Fruit fly (Drosophila melanogaster) whole organism, embryonic: ENCODE data around the gene CG13928.
A peak's percentile ranks its signal among the peaks of the same experiment; 100 is the strongest.

ENCODE experiments used
- Atf-2 ChIP-seq: fragments of 200-800 bp; sonication (Bioruptor generic); optimal IDR thresholded peaks from 2 replicates; lab custom pipeline; 2016; ENCODE audit warnings: missing biosample characterization, missing genetic modification characterization
- Bgb ChIP-seq: fragments of 200-800 bp; sonication (Bioruptor generic); IDR thresholded peaks from 2 replicates; pipeline ENCODE4 v1.3.6; 2022; ENCODE audit warnings: missing biosample characterization, missing genetic modification characterization; ENCODE audit not compliant: partially characterized antibody
- CG10147 ChIP-seq: fragments of 200-800 bp; sonication (Bioruptor generic); optimal IDR thresholded peaks from 2 replicates; lab custom pipeline; 2019; ENCODE audit warnings: missing biosample characterization, mild to moderate bottlenecking, missing genetic modification characterization, moderate library complexity
- CG11504 ChIP-seq: fragments of 200-800 bp; sonication (Bioruptor generic); optimal IDR thresholded peaks from 3 replicates; lab custom pipeline; 2019; ENCODE audit warnings: missing biosample characterization, mild to moderate bottlenecking, missing genetic modification characterization, moderate library complexity
- CG11560 ChIP-seq: fragments of 200-800 bp; sonication (Bioruptor generic); IDR thresholded peaks from 3 replicates; pipeline ENCODE4 v1.3.6; 2022; ENCODE audit warnings: missing biosample characterization, missing genetic modification characterization
- CG12299 ChIP-seq: fragments of 200-800 bp; sonication (Bioruptor generic); optimal IDR thresholded peaks from 2 replicates; lab custom pipeline; 2018; ENCODE audit warnings: missing biosample characterization, mild to moderate bottlenecking, missing genetic modification characterization
- CG13624 ChIP-seq: fragments of 200-800 bp; sonication (Bioruptor generic); optimal IDR thresholded peaks from 2 replicates; lab custom pipeline; 2016; ENCODE audit warnings: missing biosample characterization, missing genetic modification characterization
- CG14965 ChIP-seq: fragments of 200-800 bp; sonication (Bioruptor generic); optimal IDR thresholded peaks from 2 replicates; lab custom pipeline; 2016; ENCODE audit warnings: missing biosample characterization, missing genetic modification characterization, borderline replicate concordance
- CG1529 ChIP-seq: fragments of 200-800 bp; sonication (Bioruptor generic); optimal IDR thresholded peaks from 3 replicates; lab custom pipeline; 2018; ENCODE audit warnings: missing biosample characterization, missing genetic modification characterization
- CG15479 ChIP-seq: fragments of 200-800 bp; sonication (Bioruptor generic); optimal IDR thresholded peaks from 3 replicates; lab custom pipeline; 2019; ENCODE audit warnings: missing biosample characterization, mild to moderate bottlenecking, missing genetic modification characterization, moderate library complexity
- CG1647 ChIP-seq: fragments of 200-800 bp; sonication (Bioruptor generic); optimal IDR thresholded peaks from 3 replicates; lab custom pipeline; 2016; ENCODE audit warnings: missing biosample characterization, missing genetic modification characterization
- CG17829 ChIP-seq: fragments of 200-800 bp; optimal IDR thresholded peaks from 2 replicates; lab custom pipeline; 2019; ENCODE audit warnings: missing biosample characterization, mild to moderate bottlenecking, missing genetic modification characterization, moderate library complexity
- CG4328 ChIP-seq: fragments of 200-800 bp; sonication (Bioruptor generic); optimal IDR thresholded peaks from 3 replicates; lab custom pipeline; 2017; ENCODE audit warnings: missing biosample characterization, missing genetic modification reagents, missing genetic modification characterization
- CG43689 ChIP-seq: fragments of 200-800 bp; sonication (Bioruptor generic); IDR thresholded peaks from 2 replicates; pipeline ENCODE4 v1.3.6; 2022; ENCODE audit warnings: missing biosample characterization, missing genetic modification characterization
- CG8290 ChIP-seq, 3 experiments: fragments of 200-800 bp; sonication (Bioruptor generic); optimal IDR thresholded peaks; 2 replicates each; lab custom pipeline; 2016 to 2019; ENCODE audit warnings: missing biosample characterization in 3 of 3, missing genetic modification characterization in 3 of 3, mild to moderate bottlenecking in 2 of 3, moderate library complexity in 1 of 3
- CG8359 ChIP-seq: fragments of 200-800 bp; sonication (Bioruptor generic); optimal IDR thresholded peaks from 2 replicates; lab custom pipeline; 2017; ENCODE audit warnings: missing biosample characterization, mild to moderate bottlenecking, missing genetic modification characterization, borderline replicate concordance
- CG8944 ChIP-seq: fragments of 200-800 bp; sonication (Bioruptor generic); optimal IDR thresholded peaks from 3 replicates; lab custom pipeline; 2016; ENCODE audit warnings: missing biosample characterization, missing genetic modification characterization
- CG9437 ChIP-seq: fragments of 200-800 bp; sonication (Bioruptor generic); optimal IDR thresholded peaks from 2 replicates; lab custom pipeline; 2018; ENCODE audit warnings: missing biosample characterization, mild to moderate bottlenecking, missing genetic modification characterization
- CkIIα-i1 ChIP-seq: fragments of 200-800 bp; sonication (Bioruptor generic); IDR thresholded peaks from 2 replicates; pipeline ENCODE4 v1.3.6; 2022; ENCODE audit warnings: missing biosample characterization, missing genetic modification characterization
- Dp ChIP-seq: fragments of 200-800 bp; sonication (Bioruptor generic); optimal IDR thresholded peaks from 2 replicates; lab custom pipeline; 2018; ENCODE audit warnings: missing biosample characterization, mild to moderate bottlenecking, missing genetic modification characterization, moderate library complexity
- Eip74EF ChIP-seq, 2 experiments: fragments of 200-800 bp in 1 of 2; fragments of >200 bp in 1 of 2; sonication (Bioruptor generic) in 1 of 2; optimal IDR thresholded peaks; 2 replicates each; lab custom pipeline; 2017 to 2019; ENCODE audit warnings: missing biosample characterization in 2 of 2, missing genetic modification characterization in 2 of 2, mild to moderate bottlenecking in 1 of 2, moderate library complexity in 1 of 2
- Ets65A ChIP-seq: fragments of 200-800 bp; sonication (Bioruptor generic); peaks from one replicate; lab custom pipeline; 2016; ENCODE audit warnings: missing biosample characterization, missing genetic modification characterization
- H15 ChIP-seq: fragments of 200-800 bp; sonication (Bioruptor generic); IDR thresholded peaks from 3 replicates; pipeline ENCODE4 v1.3.6; 2022; ENCODE audit warnings: missing biosample characterization, missing genetic modification characterization
- HHEX ChIP-seq: fragments of 200-800 bp; sonication (Bioruptor generic); optimal IDR thresholded peaks from 3 replicates; lab custom pipeline; 2017; ENCODE audit warnings: missing biosample characterization, mild to moderate bottlenecking, missing genetic modification characterization, missing genetic modification reagents
- HLH4C ChIP-seq: fragments of 200-800 bp; sonication (Bioruptor generic); IDR thresholded peaks from 3 replicates; pipeline ENCODE4 v1.3.6; 2022; ENCODE audit warnings: missing biosample characterization, missing genetic modification characterization; ENCODE audit not compliant: partially characterized antibody
- HmgD ChIP-seq: fragments of 200-800 bp; sonication (Bioruptor generic); optimal IDR thresholded peaks from 3 replicates; lab custom pipeline; 2016; ENCODE audit warnings: missing biosample characterization, missing genetic modification characterization
- HmgZ ChIP-seq: fragments of 200-800 bp; sonication (Bioruptor generic); optimal IDR thresholded peaks from 2 replicates; lab custom pipeline; 2018; ENCODE audit warnings: missing biosample characterization, mild to moderate bottlenecking, missing genetic modification characterization
- Hr39 ChIP-seq: fragments of >200 bp; optimal IDR thresholded peaks from 2 replicates; lab custom pipeline; 2017
- NC2α ChIP-seq: fragments of 200-800 bp; sonication (Bioruptor generic); optimal IDR thresholded peaks from 2 replicates; lab custom pipeline; 2016; ENCODE audit warnings: missing biosample characterization, missing genetic modification characterization
- Ptx1 ChIP-seq: fragments of 200-800 bp; sonication (Bioruptor generic); IDR thresholded peaks from 2 replicates; pipeline ENCODE4 v1.3.6; 2022; ENCODE audit warnings: missing biosample characterization, missing genetic modification characterization
- Six4 ChIP-seq: fragments of 200-800 bp; sonication (Bioruptor generic); optimal IDR thresholded peaks from 2 replicates; lab custom pipeline; 2016; ENCODE audit warnings: missing biosample characterization, missing genetic modification characterization
- Ssrp ChIP-seq: fragments of 200-800 bp; sonication (Bioruptor generic); optimal IDR thresholded peaks from 2 replicates; lab custom pipeline; 2018; ENCODE audit warnings: missing biosample characterization, mild to moderate bottlenecking, missing genetic modification characterization, moderate library complexity
- Xbp1 ChIP-seq: fragments of 200-800 bp; sonication (Bioruptor generic); optimal IDR thresholded peaks from 3 replicates; lab custom pipeline; 2016; ENCODE audit warnings: missing biosample characterization, mild to moderate bottlenecking, missing genetic modification characterization
- ab ChIP-seq: fragments of 200-800 bp; sonication (Bioruptor generic); optimal IDR thresholded peaks from 2 replicates; lab custom pipeline; 2016; ENCODE audit warnings: missing biosample characterization, missing genetic modification characterization
- cato ChIP-seq: fragments of 200-800 bp; sonication (Bioruptor generic); optimal IDR thresholded peaks from 2 replicates; lab custom pipeline; 2016; ENCODE audit warnings: missing biosample characterization, missing genetic modification characterization, borderline replicate concordance
- chm ChIP-seq: fragments of 200-800 bp; sonication (Bioruptor generic); IDR thresholded peaks from 2 replicates; pipeline ENCODE4 v1.3.6; 2022; ENCODE audit warnings: missing biosample characterization, missing genetic modification characterization
- ci ChIP-seq: fragments of 200-800 bp; sonication (Bioruptor generic); IDR thresholded peaks from 3 replicates; pipeline ENCODE4 v1.3.6; 2022; ENCODE audit warnings: missing biosample characterization, missing genetic modification characterization
- dm ChIP-seq: fragments of 200-800 bp; sonication (Bioruptor generic); optimal IDR thresholded peaks from 3 replicates; lab custom pipeline; 2016; ENCODE audit warnings: missing biosample characterization, missing genetic modification characterization
- ewg ChIP-seq: fragments of 200-800 bp; sonication (Bioruptor generic); optimal IDR thresholded peaks from 3 replicates; lab custom pipeline; 2017; ENCODE audit warnings: mild to moderate bottlenecking, missing biosample characterization, missing genetic modification reagents, missing genetic modification characterization
- fd102C ChIP-seq: fragments of 200-800 bp; sonication (Bioruptor generic); optimal IDR thresholded peaks from 2 replicates; lab custom pipeline; 2018; ENCODE audit warnings: missing biosample characterization, mild to moderate bottlenecking, missing genetic modification characterization, moderate library complexity
- grn ChIP-seq: fragments of 200-800 bp; sonication (Bioruptor generic); optimal IDR thresholded peaks from 3 replicates; lab custom pipeline; 2017; ENCODE audit warnings: missing biosample characterization, missing genetic modification characterization
- gro ChIP-seq: fragments of 200-800 bp; sonication (Bioruptor generic); optimal IDR thresholded peaks from 2 replicates; lab custom pipeline; 2016; ENCODE audit warnings: missing biosample characterization, missing genetic modification characterization
- ken ChIP-seq: fragments of 200-800 bp; sonication (Bioruptor generic); IDR thresholded peaks from 3 replicates; pipeline ENCODE4 v1.3.6; 2022; ENCODE audit warnings: missing biosample characterization, missing genetic modification characterization
- knrl ChIP-seq: fragments of 200-800 bp; sonication (Bioruptor generic); IDR thresholded peaks from 3 replicates; pipeline ENCODE4 v1.3.6; 2022; ENCODE audit warnings: missing biosample characterization, missing genetic modification characterization; ENCODE audit not compliant: partially characterized antibody
- lbe ChIP-seq: fragments of 200-800 bp; sonication (Bioruptor generic); optimal IDR thresholded peaks from 2 replicates; lab custom pipeline; 2016; ENCODE audit warnings: missing biosample characterization, mild to moderate bottlenecking, missing genetic modification characterization
- lilli ChIP-seq: fragments of 200-800 bp; sonication (Bioruptor generic); optimal IDR thresholded peaks from 3 replicates; lab custom pipeline; 2016; ENCODE audit warnings: missing biosample characterization, missing genetic modification characterization
- org-1 ChIP-seq: fragments of 200-800 bp; sonication (Bioruptor generic); optimal IDR thresholded peaks from 2 replicates; lab custom pipeline; 2017; ENCODE audit warnings: missing biosample characterization, missing genetic modification characterization
- psq ChIP-seq: fragments of 200-800 bp; sonication (Bioruptor generic); optimal IDR thresholded peaks from 2 replicates; lab custom pipeline; 2017; ENCODE audit warnings: missing biosample characterization, missing genetic modification characterization
- pzg ChIP-seq: fragments of 200-800 bp; sonication (Bioruptor generic); optimal IDR thresholded peaks from 3 replicates; lab custom pipeline; 2018; ENCODE audit warnings: missing biosample characterization, mild to moderate bottlenecking, missing genetic modification characterization, moderate library complexity
- sima ChIP-seq: fragments of 200-800 bp; sonication (Bioruptor generic); optimal IDR thresholded peaks from 2 replicates; lab custom pipeline; 2016; ENCODE audit warnings: missing biosample characterization, missing genetic modification characterization
- tx ChIP-seq: fragments of 200-800 bp; sonication (Bioruptor generic); optimal IDR thresholded peaks from 2 replicates; lab custom pipeline; 2016; ENCODE audit warnings: missing biosample characterization, missing genetic modification characterization

CG13928 gene

dm6 chr3L:1584781-1585180 lies 43.4 kb downstream of the CG13928 start (continued):
- TF ChIP-seq psq (GFP tag; lab: Kevin White, UChicago): no peak
- no peak for TF ChIP-seq dm (GFP tag; lab: Kevin White, UChicago)
- no peak for TF ChIP-seq ewg (GFP tag; lab: Kevin White, UChicago)
- no peak for TF ChIP-seq Ets65A
- no peak for TF ChIP-seq Hr39 (lab: Kevin White, UChicago)
- TF ChIP-seq cato (GFP tag; lab: Kevin White, UChicago): no peak
- no peak for TF ChIP-seq CG8290 (GFP tag; optimal IDR thresholded peaks at IDR 0.05; lab: Kevin White, UChicago)
- no peak for TF ChIP-seq CG8290 (tag; optimal IDR thresholded peaks at IDR 0.05; lab: Kevin White, UChicago)
- no peak for TF ChIP-seq Six4 (GFP tag; lab: Kevin White, UChicago)
- TF ChIP-seq CG14965: no peak
- peak; percentile 51 for TF ChIP-seq Ptx1 (GFP tag; lab: Robert Waterston, UW)
- no peak for TF ChIP-seq CG10147
- TF ChIP-seq fd102C (GFP tag; lab: Kevin White, UChicago): no peak
- no peak for TF ChIP-seq CG43689
- TF ChIP-seq tx (GFP tag; lab: Kevin White, UChicago): no peak
- TF ChIP-seq HLH4C (GFP tag; lab: Robert Waterston, UW): no peak
- TF ChIP-seq org-1 (GFP tag; lab: Kevin White, UChicago): no peak
- TF ChIP-seq CG11504 (tag; lab: Kevin White, UChicago): peak; percentile 69
- no peak for TF ChIP-seq CG13624 (GFP tag; lab: Kevin White, UChicago)
- no peak for TF ChIP-seq CG4328 (GFP tag; lab: Kevin White, UChicago)
- no peak for TF ChIP-seq CG8944
- peak; percentile 14 for TF ChIP-seq CG17829 (tag; lab: Kevin White, UChicago)
- TF ChIP-seq sima (GFP tag; lab: Kevin White, UChicago): no peak
- TF ChIP-seq gro: no peak
- TF ChIP-seq HmgD: no peak
- no peak for TF ChIP-seq lilli (GFP tag; lab: Kevin White, UChicago)
- TF ChIP-seq grn (GFP tag; lab: Kevin White, UChicago): no peak
- TF ChIP-seq CG1529 (GFP tag; lab: Kevin White, UChicago): no peak
- TF ChIP-seq ab: no peak
- TF ChIP-seq ken (GFP tag; lab: Robert Waterston, UW): no peak
- no peak for TF ChIP-seq ci
- no peak for TF ChIP-seq Ssrp (tag; lab: Kevin White, UChicago)
- TF ChIP-seq HHEX: peak; percentile 8
- TF ChIP-seq Dp (GFP tag; lab: Kevin White, UChicago): no peak
- TF ChIP-seq NC2α (GFP tag; lab: Kevin White, UChicago): no peak
- TF ChIP-seq Xbp1 (GFP tag; lab: Kevin White, UChicago): no peak
- TF ChIP-seq Atf-2: no peak
- no peak for TF ChIP-seq knrl (GFP tag; lab: Robert Waterston, UW)
- no peak for TF ChIP-seq CkIIα-i1
- no peak for TF ChIP-seq CG8359 (GFP tag; lab: Kevin White, UChicago)
- TF ChIP-seq CG9437: no peak
- no peak for TF ChIP-seq CG15479 (GFP tag; lab: Kevin White, UChicago)
- no peak for TF ChIP-seq CG1647
- peak; percentile 42; the same call in 1 of the 3 replicates for TF ChIP-seq H15 (GFP tag; lab: Robert Waterston, UW)
- TF ChIP-seq chm (GFP tag; lab: Robert Waterston, UW): no peak
- TF ChIP-seq Bgb (GFP tag; lab: Robert Waterston, UW): no peak
- TF ChIP-seq pzg (GFP tag; lab: Kevin White, UChicago): no peak
- TF ChIP-seq Eip74EF (GFP tag; optimal IDR thresholded peaks at IDR 0.05; lab: Kevin White, UChicago): no peak
- no peak for TF ChIP-seq HmgZ (tag; lab: Kevin White, UChicago)
- TF ChIP-seq CG12299 (tag; lab: Kevin White, UChicago): no peak
- peak; percentile 34 for TF ChIP-seq lbe (GFP tag; lab: Kevin White, UChicago)
- 0 out of 3 replicates have a peak, but pooled peaks have one; percentile 18 for TF ChIP-seq CG11560
